Worm (Caenorhabditis elegans): ENCODE results near the gene ZK1240.1.

- no peak for TF ChIP-seq skn-1 (tag; optimal IDR thresholded peaks at IDR 0.05)
- no peak for TF ChIP-seq nhr-12 (tag; optimal IDR thresholded peaks at IDR 0.05)
- TF ChIP-seq unc-130 (tag; optimal IDR thresholded peaks at IDR 0.05): no peak
- no peak for TF ChIP-seq elt-3 (tag; optimal IDR thresholded peaks at IDR 0.05)
- no peak for TF ChIP-seq ces-1 (GFP tag; optimal IDR thresholded peaks at IDR 0.05)
Measured at ce11 chrII:2372090-2372489, 42.9 kb downstream of the ZK1240.1 start, which contains the start of gene F16G10.3.

All from whole organism, L1 larva.